Worm (Caenorhabditis elegans) whole organism, L1 larva: ENCODE results near the gene C25A8.1.
A peak's percentile ranks its signal among the peaks of the same experiment; 100 is the strongest.

Experiments
- C04F5.9 ChIP-seq: sonication (generic microtip); optimal IDR thresholded peaks from 2 replicates; lab custom pipeline; 2016; ENCODE audit warnings: missing genetic modification characterization, missing compliant biosample characterization
- C16A3.4 ChIP-seq: fragments of 150-350 bp; optimal IDR thresholded peaks from 2 replicates; lab custom pipeline; 2014; ENCODE audit warnings: missing biosample characterization, missing genetic modification characterization
- F16B12.6 ChIP-seq: fragments of 150-350 bp; optimal IDR thresholded peaks from 2 replicates; lab custom pipeline; 2014; ENCODE audit warnings: missing biosample characterization, missing genetic modification characterization
- Y116A8C.19 ChIP-seq: sonication (generic microtip); optimal IDR thresholded peaks from 2 replicates; lab custom pipeline; 2016; ENCODE audit warnings: missing compliant biosample characterization, missing genetic modification characterization, borderline replicate concordance
- alr-1 ChIP-seq: fragments of 200-800 bp; sonication (Bioruptor generic); optimal IDR thresholded peaks from 2 replicates; lab custom pipeline; 2018; ENCODE audit warnings: borderline replicate concordance, mild to moderate bottlenecking, missing genetic modification characterization, missing compliant biosample characterization
- ama-1 ChIP-seq: fragments of 150-350 bp; optimal IDR thresholded peaks from 2 replicates; lab custom pipeline; 2014
- ceh-8 ChIP-seq: fragments of 200-800 bp; sonication (Bioruptor generic); optimal IDR thresholded peaks from 2 replicates; lab custom pipeline; 2018; ENCODE audit warnings: mild to moderate bottlenecking, missing genetic modification characterization, moderate library complexity, missing compliant biosample characterization
- ceh-82 ChIP-seq, 3 experiments: fragments of 150-350 bp in 1 of 3; sonication (generic microtip) in 2 of 3; optimal IDR thresholded peaks; 2 replicates each; lab custom pipeline; 2014 to 2017; ENCODE audit warnings: missing biosample characterization in 3 of 3, missing genetic modification characterization in 3 of 3
- ceh-90 ChIP-seq: sonication (generic microtip); optimal IDR thresholded peaks from 2 replicates; lab custom pipeline; 2016; ENCODE audit warnings: missing genetic modification characterization, missing compliant biosample characterization
- ces-1 ChIP-seq: fragments of 150-350 bp; optimal IDR thresholded peaks from 2 replicates; lab custom pipeline; 2014; ENCODE audit warnings: missing biosample characterization, missing genetic modification reagents, missing genetic modification characterization
- dpl-1 ChIP-seq, 3 experiments: fragments of 150-350 bp in 2 of 3; sonication (generic microtip) in 1 of 3; optimal IDR thresholded peaks; 2 replicates each; lab custom pipeline; 2014 to 2017; ENCODE audit warnings: missing biosample characterization in 3 of 3, missing genetic modification characterization in 3 of 3, missing genetic modification reagents in 3 of 3
- dsc-1 ChIP-seq: sonication (generic microtip); optimal IDR thresholded peaks from 2 replicates; lab custom pipeline; 2016; ENCODE audit warnings: mild to moderate bottlenecking, missing genetic modification characterization, missing compliant biosample characterization
- efl-1 ChIP-seq, 4 experiments: fragments of 150-350 bp; optimal IDR thresholded peaks in 3 of 4; peaks in 1 of 4; 1 replicate in 1 of 4; 2 replicates in 3 of 4; lab custom pipeline; 2014; ENCODE audit warnings: missing biosample characterization in 2 of 4, missing genetic modification characterization in 2 of 4, missing genetic modification reagents in 2 of 4
- efl-3 ChIP-seq: fragments of 200-800 bp; sonication (Bioruptor generic); optimal IDR thresholded peaks from 2 replicates; lab custom pipeline; 2018; ENCODE audit warnings: mild to moderate bottlenecking, missing genetic modification characterization, missing compliant biosample characterization
- egl-13 ChIP-seq: sonication (generic microtip); optimal IDR thresholded peaks from 2 replicates; lab custom pipeline; 2016; ENCODE audit warnings: missing genotype, missing genetic modification reagents, missing genetic modification characterization, missing compliant biosample characterization
- egl-27 ChIP-seq, 2 experiments: fragments of 150-350 bp in 1 of 2; sonication (generic microtip); optimal IDR thresholded peaks; 3 replicates each; lab custom pipeline; 2017 to 2018; ENCODE audit warnings: missing biosample characterization in 2 of 2, missing genetic modification characterization in 2 of 2, missing genetic modification reagents in 2 of 2
- elt-3 ChIP-seq, 6 experiments: fragments of 150-350 bp in 1 of 6; sonication (generic microtip); optimal IDR thresholded peaks; 2 replicates each; lab custom pipeline; 2017 to 2018; ENCODE audit warnings: missing biosample characterization in 6 of 6, missing genetic modification characterization in 6 of 6, inconsistent platforms in 1 of 6
- fkh-8 ChIP-seq: sonication (generic microtip); optimal IDR thresholded peaks from 2 replicates; lab custom pipeline; 2016; ENCODE audit warnings: mild to moderate bottlenecking, missing genetic modification characterization, missing compliant biosample characterization
- fos-1 ChIP-seq: fragments of 150-350 bp; optimal IDR thresholded peaks from 2 replicates; lab custom pipeline; 2014; ENCODE audit warnings: missing biosample characterization, missing genetic modification characterization
- isw-1 ChIP-seq: fragments of 200-800 bp; sonication (Bioruptor generic); IDR thresholded peaks from 2 replicates; pipeline ENCODE4 v1.3.6; 2022; ENCODE audit warnings: missing genetic modification characterization, missing compliant biosample characterization
- lin-13 ChIP-seq: fragments of 150-350 bp; optimal IDR thresholded peaks from 2 replicates; lab custom pipeline; 2014; ENCODE audit warnings: missing biosample characterization, missing genetic modification reagents, missing genetic modification characterization
- mep-1 ChIP-seq: fragments of 150-350 bp; optimal IDR thresholded peaks from 2 replicates; lab custom pipeline; 2014; ENCODE audit warnings: missing biosample characterization, missing genetic modification characterization
- nhr-11 ChIP-seq: fragments of 150-350 bp; optimal IDR thresholded peaks from 2 replicates; lab custom pipeline; 2014; ENCODE audit warnings: missing biosample characterization, missing genetic modification characterization
- nhr-12 ChIP-seq: sonication (generic microtip); optimal IDR thresholded peaks from 2 replicates; lab custom pipeline; 2017; ENCODE audit warnings: missing biosample characterization, missing genetic modification characterization
- nhr-20 ChIP-seq: sonication (generic microtip); optimal IDR thresholded peaks from 2 replicates; lab custom pipeline; 2016; ENCODE audit warnings: mild to moderate bottlenecking, missing genetic modification characterization, missing compliant biosample characterization
- nhr-28 ChIP-seq: fragments of 150-350 bp; optimal IDR thresholded peaks from 2 replicates; lab custom pipeline; 2014; ENCODE audit warnings: missing biosample characterization, missing genetic modification characterization
- nhr-47 ChIP-seq: sonication (generic microtip); optimal IDR thresholded peaks from 2 replicates; lab custom pipeline; 2016; ENCODE audit warnings: mild to moderate bottlenecking, missing genetic modification characterization, moderate library complexity, missing compliant biosample characterization
- nhr-71 ChIP-seq: sonication (generic microtip); optimal IDR thresholded peaks from 2 replicates; lab custom pipeline; 2016; ENCODE audit warnings: mild to moderate bottlenecking, missing genetic modification characterization, moderate library complexity, missing compliant biosample characterization
- nhr-84 ChIP-seq: sonication (generic microtip); optimal IDR thresholded peaks from 2 replicates; lab custom pipeline; 2017; ENCODE audit warnings: missing biosample characterization, missing genetic modification characterization
- nhr-90 ChIP-seq: sonication (generic microtip); optimal IDR thresholded peaks from 2 replicates; lab custom pipeline; 2016; ENCODE audit warnings: mild to moderate bottlenecking, missing genetic modification characterization, missing compliant biosample characterization; ENCODE audit not compliant: poor library complexity
- pax-3 ChIP-seq: fragments of 200-800 bp; sonication (Bioruptor generic); optimal IDR thresholded peaks from 2 replicates; lab custom pipeline; 2018; ENCODE audit warnings: mild to moderate bottlenecking, missing genetic modification characterization, moderate library complexity, missing compliant biosample characterization
- pqm-1 ChIP-seq: sonication (generic microtip); optimal IDR thresholded peaks from 3 replicates; lab custom pipeline; 2017; ENCODE audit warnings: missing biosample characterization, missing genetic modification characterization
- rnt-1 ChIP-seq: sonication (generic microtip); optimal IDR thresholded peaks from 2 replicates; lab custom pipeline; 2016; ENCODE audit warnings: mild to moderate bottlenecking, missing genetic modification characterization, moderate library complexity, missing compliant biosample characterization
- skn-1 ChIP-seq: fragments of 150-350 bp; optimal IDR thresholded peaks from 2 replicates; lab custom pipeline; 2014; ENCODE audit warnings: missing biosample characterization, missing genetic modification characterization
- snpc-4 ChIP-seq: fragments of 150-350 bp; optimal IDR thresholded peaks from 2 replicates; lab custom pipeline; 2014; ENCODE audit warnings: missing biosample characterization, missing genetic modification characterization
- snu-23 ChIP-seq: sonication (generic microtip); optimal IDR thresholded peaks from 2 replicates; lab custom pipeline; 2016; ENCODE audit warnings: missing genetic modification characterization, missing compliant biosample characterization
- sox-4 ChIP-seq: sonication (generic microtip); optimal IDR thresholded peaks from 2 replicates; lab custom pipeline; 2016; ENCODE audit warnings: missing genetic modification characterization, missing compliant biosample characterization
- sptf-1 ChIP-seq: fragments of 150-350 bp; optimal IDR thresholded peaks from 2 replicates; lab custom pipeline; 2014; ENCODE audit warnings: missing biosample characterization, missing genetic modification characterization
- sup-37 ChIP-seq: fragments of 200-800 bp; sonication (Bioruptor generic); optimal IDR thresholded peaks from 2 replicates; lab custom pipeline; 2018; ENCODE audit warnings: mild to moderate bottlenecking, missing genetic modification characterization, missing compliant biosample characterization
- swsn-7 ChIP-seq: sonication (generic microtip); optimal IDR thresholded peaks from 2 replicates; lab custom pipeline; 2016; ENCODE audit warnings: missing genetic modification characterization, missing compliant biosample characterization
- unc-130 ChIP-seq: fragments of 150-350 bp; optimal IDR thresholded peaks from 2 replicates; lab custom pipeline; 2017; ENCODE audit warnings: missing biosample characterization, missing genetic modification characterization, inconsistent platforms
- unc-86 ChIP-seq: sonication (generic microtip); optimal IDR thresholded peaks from 2 replicates; lab custom pipeline; 2016; ENCODE audit warnings: missing genetic modification characterization, missing compliant biosample characterization
- unc-98 ChIP-seq: fragments of 200-800 bp; sonication (Bioruptor generic); IDR thresholded peaks from 2 replicates; pipeline ENCODE4 v1.3.6; 2022; ENCODE audit warnings: missing genetic modification characterization, missing compliant biosample characterization
- vab-15 ChIP-seq: sonication (generic microtip); optimal IDR thresholded peaks from 2 replicates; lab custom pipeline; 2017; ENCODE audit warnings: missing genotype, mild to moderate bottlenecking, missing genetic modification characterization, missing compliant biosample characterization
- xbp-1 ChIP-seq: sonication (generic microtip); optimal IDR thresholded peaks from 2 replicates; lab custom pipeline; 2016; ENCODE audit warnings: missing genetic modification characterization, missing compliant biosample characterization
- zip-4 ChIP-seq: fragments of 200-800 bp; sonication (Bioruptor generic); optimal IDR thresholded peaks from 2 replicates; lab custom pipeline; 2018; ENCODE audit warnings: mild to moderate bottlenecking, missing genetic modification characterization, moderate library complexity, missing compliant biosample characterization
- ztf-11 ChIP-seq, 2 experiments: sonication (generic microtip); optimal IDR thresholded peaks; 2 replicates each; lab custom pipeline; 2016 to 2017; ENCODE audit warnings: missing genetic modification characterization in 2 of 2, missing biosample characterization in 1 of 2, missing compliant biosample characterization in 1 of 2
- ztf-4 ChIP-seq: fragments of 150-350 bp; optimal IDR thresholded peaks from 2 replicates; lab custom pipeline; 2014; ENCODE audit warnings: missing biosample characterization, missing genetic modification characterization

Gene C25A8.1

ce11 chrIV:7044552-7045139 lies 33.7 kb downstream of the C25A8.1 start, which contains the start of gene tin-9.1 (continued):
- TF ChIP-seq unc-86 (tag; lab: Kevin White, UChicago) (peak; percentile 76), zip-4 (GFP tag; lab: Kevin White, UChicago) (peak; percentile 26), vab-15 (tag; lab: Kevin White, UChicago) (no peak), alr-1 (no peak), nhr-12 (tag; lab: Kevin White, UChicago) (no peak), fkh-8 (peak; percentile 69), unc-130 (tag; lab: Kevin White, UChicago) (peak; percentile 67), swsn-7 (tag; lab: Kevin White, UChicago) (peak; percentile 87), ztf-11 (tag; optimal IDR thresholded peaks at IDR 0.05; lab: Kevin White, UChicago) (peak in 1 of 2 experiments; percentile 69), C16A3.4 (tag; lab: Kevin White, UChicago) (peak; percentile 78), rnt-1 (tag; lab: Kevin White, UChicago) (peak; percentile 83), xbp-1 (tag; lab: Kevin White, UChicago) (peak; percentile 84), F16B12.6 (tag; lab: Kevin White, UChicago) (peak; percentile 39), egl-13 (tag; lab: Kevin White, UChicago) (peak; percentile 72), isw-1 (GFP tag; lab: Robert Waterston, UW) (peak; percentile 70), efl-3 (GFP tag; lab: Kevin White, UChicago) (no peak), dpl-1 (GFP tag; optimal IDR thresholded peaks at IDR 0.05; lab: Kevin White, UChicago) (peak; percentile 68 to 83 (median 81)), lin-13 (GFP tag; lab: Kevin White, UChicago) (peak; percentile 85), elt-3 (tag; optimal IDR thresholded peaks at IDR 0.05; lab: Kevin White, UChicago) (peak in 2 of 6 experiments; percentile 53 to 75), egl-27 (tag; optimal IDR thresholded peaks at IDR 0.05; lab: Kevin White, UChicago) (no peak), C04F5.9 (peak; percentile 5), nhr-11 (tag; lab: Kevin White, UChicago) (peak; percentile 43), ztf-4 (peak; percentile 81), ceh-82 (tag; optimal IDR thresholded peaks at IDR 0.05; lab: Kevin White, UChicago) (peak; percentile 75 to 87 (median 77)), snpc-4 (peak; percentile 80), skn-1 (tag; lab: Kevin White, UChicago) (peak; percentile 89), ces-1 (GFP tag; lab: Kevin White, UChicago) (no peak), ama-1 (lab: Kevin White, UChicago) (peak; percentile 16), unc-98 (GFP tag; lab: Robert Waterston, UW) (no peak), nhr-71 (tag; lab: Kevin White, UChicago) (peak; percentile 92), nhr-84 (tag; lab: Kevin White, UChicago) (no peak), sox-4 (tag; lab: Kevin White, UChicago) (peak; percentile 32), pax-3 (tag; lab: Kevin White, UChicago) (no peak), mep-1 (tag; lab: Kevin White, UChicago) (peak; percentile 95), nhr-28 (tag; lab: Kevin White, UChicago) (no peak), sup-37 (GFP tag; lab: Kevin White, UChicago) (no peak), ceh-90 (tag; lab: Kevin White, UChicago) (no peak), Y116A8C.19 (tag; lab: Kevin White, UChicago) (no peak), fos-1 (tag; lab: Kevin White, UChicago) (peak; percentile 68)

- TF ChIP-seq sptf-1 (tag; lab: Kevin White, UChicago) (no peak), fkh-8 (peak; percentile 73), efl-3 (GFP tag; lab: Kevin White, UChicago) (no peak), snu-23 (GFP tag; lab: Kevin White, UChicago) (no peak), efl-1 (optimal IDR thresholded peaks at IDR 0.05; lab: Kevin White, UChicago) (no peak), efl-1 (GFP tag; optimal IDR thresholded peaks at IDR 0.05 in 1 of 2; lab: Kevin White, UChicago) (no peak), skn-1 (tag; lab: Kevin White, UChicago) (no peak), pqm-1 (tag; lab: Kevin White, UChicago) (no peak), nhr-47 (tag; lab: Kevin White, UChicago) (peak; percentile 24), rnt-1 (tag; lab: Kevin White, UChicago) (no peak), nhr-90 (no peak), nhr-71 (tag; lab: Kevin White, UChicago) (peak; percentile 9), unc-130 (tag; lab: Kevin White, UChicago) (no peak), vab-15 (tag; lab: Kevin White, UChicago) (no peak), ceh-82 (tag; optimal IDR thresholded peaks at IDR 0.05; lab: Kevin White, UChicago) (no peak), fos-1 (tag; lab: Kevin White, UChicago) (no peak), elt-3 (tag; optimal IDR thresholded peaks at IDR 0.05; lab: Kevin White, UChicago) (no peak), sup-37 (GFP tag; lab: Kevin White, UChicago) (no peak), F16B12.6 (tag; lab: Kevin White, UChicago) (no peak), ceh-8 (GFP tag; lab: Kevin White, UChicago) (peak; percentile 51), dsc-1 (tag; lab: Kevin White, UChicago) (peak; percentile 83), nhr-20 (tag; lab: Kevin White, UChicago) (no peak)
Observed at ce11 chrIV:7045362-7045936, 34.5 kb downstream of the C25A8.1 start.
